Worm (Caenorhabditis elegans): Measurements from ENCODE around the gene cpf-1.

ce11 chrII:8587660-8588230 lies 14.5 kb downstream of the cpf-1 start:
- TF ChIP-seq mab-5 (tag; optimal IDR thresholded peaks at IDR 0.05) (no peak), elt-1 (tag; optimal IDR thresholded peaks at IDR 0.05; ENCODE audit: borderline replicate concordance, insufficient read depth) (peak; percentile 43), snpc-4 (tag; optimal IDR thresholded peaks at IDR 0.05) (no peak), ces-1 (GFP tag; optimal IDR thresholded peaks at IDR 0.05) (peak; percentile 99)
